Worm (Caenorhabditis elegans): Measurements from ENCODE around the gene F09E5.14.
A peak's percentile ranks its signal among the peaks of the same experiment; 100 is the strongest.

F09E5.14 gene

DNA sequence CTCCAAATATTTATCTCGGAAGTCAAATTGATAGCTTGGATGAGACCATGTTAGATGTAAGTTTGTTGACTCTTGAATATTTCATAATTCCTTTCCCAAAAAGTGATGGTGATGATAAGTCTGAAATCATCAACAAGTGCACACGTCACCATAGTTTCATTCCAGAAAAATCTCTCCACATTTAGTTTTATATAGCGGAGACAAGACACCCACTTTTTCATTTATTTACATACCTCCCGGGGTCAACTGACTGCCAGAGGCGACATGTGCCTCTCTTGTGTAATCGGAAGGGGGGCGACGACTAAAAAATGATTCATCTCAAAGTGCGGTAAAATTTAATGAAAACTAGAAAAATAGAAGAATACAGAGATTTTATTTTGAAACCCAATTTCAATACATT lies 6.4 kb downstream of the F09E5.14 start (continued):
- TF ChIP-seq sptf-1 (tag; optimal IDR thresholded peaks at IDR 0.05) (no peak), nhr-11 (tag; optimal IDR thresholded peaks at IDR 0.05) (no peak), efl-3 (GFP tag; optimal IDR thresholded peaks at IDR 0.05) (no peak), elt-2 (tag; optimal IDR thresholded peaks at IDR 0.05) (peak; percentile 82), ceh-8 (GFP tag; optimal IDR thresholded peaks at IDR 0.05) (peak; percentile 3), fos-1 (tag; optimal IDR thresholded peaks at IDR 0.05) (no peak), egl-27 (tag; optimal IDR thresholded peaks at IDR 0.05) (no peak), nhr-71 (tag; optimal IDR thresholded peaks at IDR 0.05) (peak; percentile 65), lin-14 (GFP tag; optimal IDR thresholded peaks at IDR 0.05) (peak; percentile 72), lin-35 (GFP tag; optimal IDR thresholded peaks at IDR 0.05) (peak in 1 of 2 experiments; percentile 45), C16A3.4 (tag; optimal IDR thresholded peaks at IDR 0.05) (peak; percentile 12), unc-130 (tag; optimal IDR thresholded peaks at IDR 0.05) (peak; percentile 1), fkh-4 (tag; optimal IDR thresholded peaks at IDR 0.05; ENCODE audit: borderline replicate concordance) (no peak), nhr-19 (GFP tag; conservative IDR thresholded peaks at IDR 0.05) (no peak; the same call in 1 of the 2 replicates), ceh-90 (tag; optimal IDR thresholded peaks at IDR 0.05) (no peak), lsy-2 (tag; optimal IDR thresholded peaks at IDR 0.05) (peak in 1 of 2 experiments; percentile 51), mab-9 (GFP tag; IDR thresholded peaks at IDR 0.05) (no peak), efl-1 (optimal IDR thresholded peaks at IDR 0.05) (peak in 1 of 2 experiments; percentile 7), efl-1 (GFP tag; optimal IDR thresholded peaks at IDR 0.05 in 1 of 2) (no peak), lin-39 (tag; optimal IDR thresholded peaks at IDR 0.05) (no peak), elt-3 (tag; optimal IDR thresholded peaks at IDR 0.05) (no peak), mdl-1 (tag; optimal IDR thresholded peaks at IDR 0.05) (peak in 1 of 2 experiments; percentile 45), unc-98 (GFP tag; IDR thresholded peaks at IDR 0.05) (no peak), xbp-1 (tag; optimal IDR thresholded peaks at IDR 0.05) (peak; percentile 23), unc-86 (tag; optimal IDR thresholded peaks at IDR 0.05) (no peak), pag-3 (tag; optimal IDR thresholded peaks at IDR 0.05; ENCODE audit: borderline replicate concordance, insufficient read depth) (no peak), snu-23 (GFP tag; optimal IDR thresholded peaks at IDR 0.05) (peak; percentile 40), egl-13 (tag; optimal IDR thresholded peaks at IDR 0.05) (peak; percentile 37), nhr-90 (tag; optimal IDR thresholded peaks at IDR 0.05; ENCODE audit: poor library complexity) (no peak), F16B12.6 (tag; optimal IDR thresholded peaks at IDR 0.05) (no peak), zip-4 (GFP tag; optimal IDR thresholded peaks at IDR 0.05) (no peak), nhr-77 (tag; optimal IDR thresholded peaks at IDR 0.05) (peak; percentile 18), snpc-4 (tag; optimal IDR thresholded peaks at IDR 0.05) (no peak), hlh-17 (GFP tag; optimal IDR thresholded peaks at IDR 0.05; ENCODE audit: borderline replicate concordance) (no peak), ztf-4 (tag; optimal IDR thresholded peaks at IDR 0.05) (no peak), dsc-1 (tag; optimal IDR thresholded peaks at IDR 0.05) (no peak)

DNA sequence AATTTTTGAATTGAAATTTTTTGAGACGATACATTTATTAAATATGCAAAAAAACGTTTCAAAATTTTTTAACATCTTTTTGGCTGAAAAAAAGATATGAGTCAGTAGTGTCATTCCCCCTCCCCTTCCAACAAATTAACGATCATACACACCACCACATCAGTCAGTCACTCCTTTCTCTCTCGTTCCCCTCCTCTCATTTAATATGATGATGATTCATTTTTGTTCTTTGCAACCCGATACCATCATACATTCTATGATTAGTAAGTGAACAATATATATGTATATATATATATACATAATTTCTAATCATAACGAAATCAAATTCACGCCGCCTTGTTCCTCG lies 7.2 kb downstream of the F09E5.14 start:
- TF ChIP-seq mep-1 (tag; optimal IDR thresholded peaks at IDR 0.05) (peak; percentile 29), lin-14 (GFP tag; optimal IDR thresholded peaks at IDR 0.05) (peak; percentile 14), dsc-1 (tag; optimal IDR thresholded peaks at IDR 0.05) (no peak), ceh-63 (GFP tag; optimal IDR thresholded peaks at IDR 0.05) (peak; percentile 30)

DNA sequence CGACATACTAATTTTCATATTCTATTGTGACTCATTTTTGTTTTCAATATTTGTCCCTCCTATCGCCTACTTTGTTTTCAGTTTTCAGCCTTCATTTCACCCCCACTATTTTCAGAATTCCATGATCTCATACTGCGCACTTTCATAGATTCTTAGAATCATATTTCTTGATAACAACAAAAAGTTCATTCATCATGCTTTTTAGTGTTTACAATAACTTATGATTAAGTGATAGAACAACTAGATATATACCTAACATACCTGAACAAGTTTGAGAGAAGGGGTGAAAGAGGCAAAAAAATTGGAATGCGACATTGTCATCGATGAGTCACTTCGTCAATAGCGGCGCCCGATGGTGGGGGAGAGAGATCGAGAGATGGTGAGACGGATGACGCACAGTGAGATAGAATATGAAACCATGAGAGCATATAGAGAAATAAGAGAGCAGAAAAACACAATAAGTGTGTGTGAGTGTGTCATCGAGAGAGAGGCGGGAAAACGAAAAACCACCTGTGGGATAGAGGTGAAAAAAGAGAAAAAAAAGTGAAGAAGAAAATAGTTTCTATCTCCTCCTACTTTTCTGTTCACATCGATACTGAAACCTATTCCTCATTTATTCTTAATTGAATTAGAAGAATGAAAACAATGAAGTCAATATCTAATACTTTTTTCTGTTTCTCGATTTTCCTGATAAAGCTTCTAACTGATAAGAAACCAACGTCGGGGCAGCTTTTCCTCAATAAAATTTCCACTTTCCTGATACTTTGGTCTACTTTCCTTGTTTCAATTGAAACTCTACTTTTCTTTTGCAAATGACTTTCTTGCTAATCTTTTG lies 7.8 kb downstream of the F09E5.14 start:
- TF ChIP-seq nhr-20 (tag; optimal IDR thresholded peaks at IDR 0.05) (peak; percentile 85), rnt-1 (tag; optimal IDR thresholded peaks at IDR 0.05) (peak; percentile 72), lin-14 (GFP tag; optimal IDR thresholded peaks at IDR 0.05) (peak; percentile 92), lin-35 (GFP tag; optimal IDR thresholded peaks at IDR 0.05) (peak; percentile 71 to 77), nhr-85 (tag) (peak; percentile 94), isw-1 (GFP tag; IDR thresholded peaks at IDR 0.05) (0 out of 2 replicates have a peak, but pooled peaks have one; percentile 14), elt-2 (tag; optimal IDR thresholded peaks at IDR 0.05) (peak; percentile 72), ceh-63 (GFP tag; optimal IDR thresholded peaks at IDR 0.05) (no peak), jun-1 (tag; optimal IDR thresholded peaks at IDR 0.05) (peak; percentile 98), zag-1 (tag; optimal IDR thresholded peaks at IDR 0.05) (peak; percentile 9), sptf-1 (tag; optimal IDR thresholded peaks at IDR 0.05) (no peak), sox-4 (tag; optimal IDR thresholded peaks at IDR 0.05) (no peak), egl-27 (tag; optimal IDR thresholded peaks at IDR 0.05) (no peak), egl-13 (tag; optimal IDR thresholded peaks at IDR 0.05) (peak; percentile 11), efl-1 (optimal IDR thresholded peaks at IDR 0.05) (peak; percentile 64 to 76), efl-1 (GFP tag; optimal IDR thresholded peaks at IDR 0.05 in 1 of 2) (peak; percentile 57 to 84), fkh-8 (tag; optimal IDR thresholded peaks at IDR 0.05) (peak; percentile 81), dpl-1 (GFP tag; optimal IDR thresholded peaks at IDR 0.05) (peak; percentile 25 to 58 (median 53)), fos-1 (tag; optimal IDR thresholded peaks at IDR 0.05) (peak; percentile 99), xbp-1 (tag; optimal IDR thresholded peaks at IDR 0.05) (peak; percentile 56), nhr-19 (GFP tag; conservative IDR thresholded peaks at IDR 0.05) (peak; percentile 57)
